Fruit fly (Drosophila melanogaster) Kc167 (cell line): ENCODE data around the gene CG42359.

Source experiments
- Myc ChIP-seq: fragments of >200 bp; optimal IDR thresholded peaks from 2 replicates; lab custom pipeline; 2017; ENCODE audit warnings: missing external identifiers
- h ChIP-seq: fragments of >200 bp; optimal IDR thresholded peaks from 3 replicates; lab custom pipeline; 2018; ENCODE audit warnings: missing external identifiers
- psq ChIP-seq: fragments of >200 bp; optimal IDR thresholded peaks from 2 replicates; lab custom pipeline; 2017; ENCODE audit warnings: missing external identifiers
- ttk ChIP-seq: sonication (Bioruptor generic); optimal IDR thresholded peaks from 2 replicates; lab custom pipeline; 2017; ENCODE audit warnings: missing external identifiers

- TF ChIP-seq Myc, result no peak
- TF ChIP-seq psq (lab: Kevin White, UChicago), result no peak
- TF ChIP-seq ttk (lab: Kevin White, UChicago), result no peak
- no peak for TF ChIP-seq h (lab: Kevin White, UChicago)
These were observed 20.7 kb upstream of the CG42359 start for dm6 chr3R:19182848-19183247.
